Fruit fly (Drosophila melanogaster): ENCODE results near the gene hyx.

hyx gene

DNA sequence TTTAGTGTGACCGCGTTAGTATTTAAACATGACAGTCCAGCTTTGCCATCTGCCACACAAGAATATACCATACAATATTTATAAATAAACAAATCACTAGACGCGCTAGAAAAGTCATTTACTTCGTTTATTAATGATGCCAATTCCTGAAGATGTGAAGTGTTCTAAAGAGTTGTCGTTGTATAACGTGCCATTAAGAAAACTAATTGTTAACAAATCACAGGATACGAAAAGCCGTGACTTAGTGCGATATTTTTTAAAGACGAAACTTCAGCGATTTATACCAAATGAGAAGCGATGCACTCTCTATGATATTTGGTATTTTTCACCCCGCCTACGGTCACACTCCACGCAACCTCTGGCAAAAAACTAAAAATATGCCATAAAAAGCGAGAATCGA lies 888 bp downstream of the hyx start, which contains the start of gene neur (continued):
- TF ChIP-seq sim (GFP tag; IDR thresholded peaks at IDR 0.05): no peak
- peak; percentile 97 for TF ChIP-seq Ets97D (GFP tag; optimal IDR thresholded peaks at IDR 0.05)
- TF ChIP-seq rib (GFP tag; IDR thresholded peaks at IDR 0.05): no peak
- TF ChIP-seq sug (tag; optimal IDR thresholded peaks at IDR 0.05): peak; percentile 59
- TF ChIP-seq chinmo (GFP tag; IDR thresholded peaks at IDR 0.05; ENCODE audit: partially characterized antibody): 0 out of 4 replicates have a peak, but pooled peaks have one; percentile 66
- no peak for TF ChIP-seq ATbp (GFP tag; optimal IDR thresholded peaks at IDR 0.05)
- TF ChIP-seq Mes4 (GFP tag; optimal IDR thresholded peaks at IDR 0.05): peak; percentile 26
- peak; percentile 9 for TF ChIP-seq nerfin-1 (tag; optimal IDR thresholded peaks at IDR 0.05)
- TF ChIP-seq CG34224 (GFP tag; IDR thresholded peaks at IDR 0.05; ENCODE audit: partially characterized antibody): peak; percentile 59
- peak; percentile 14 to 29 for TF ChIP-seq dpn (GFP tag; optimal IDR thresholded peaks at IDR 0.05)
- no peak for TF ChIP-seq seq (GFP tag; IDR thresholded peaks at IDR 0.05)
- peak; percentile 38 for TF ChIP-seq CG17186 (GFP tag; optimal IDR thresholded peaks at IDR 0.05)
- TF ChIP-seq CG9727 (GFP tag; optimal IDR thresholded peaks at IDR 0.05): peak; percentile 69
- TF ChIP-seq CG3163 (GFP tag; optimal IDR thresholded peaks at IDR 0.05): peak; percentile 18
- TF ChIP-seq CG2116 (GFP tag; optimal IDR thresholded peaks at IDR 0.05): peak; percentile 54
- TF ChIP-seq knrl (GFP tag; IDR thresholded peaks at IDR 0.05; ENCODE audit: partially characterized antibody): peak; percentile 82
- peak; percentile 57 for TF ChIP-seq MBD-R2 (GFP tag; IDR thresholded peaks at IDR 0.05)
- peak; percentile 77 for TF ChIP-seq pzg (GFP tag; optimal IDR thresholded peaks at IDR 0.05)
- TF ChIP-seq stc (GFP tag; IDR thresholded peaks at IDR 0.05): no peak
- no peak for TF ChIP-seq CG14050 (GFP tag; IDR thresholded peaks at IDR 0.05)
- TF ChIP-seq CG34376 (GFP tag; optimal IDR thresholded peaks at IDR 0.05): peak; percentile 19
- TF ChIP-seq CG8924 (tag; optimal IDR thresholded peaks at IDR 0.05): peak; percentile 44
- TF ChIP-seq insv (GFP tag; optimal IDR thresholded peaks at IDR 0.05): peak in 1 of 2 experiments; percentile 22
- 0 out of 2 replicates have a peak, but pooled peaks have one; percentile 18 for TF ChIP-seq hbn (GFP tag; IDR thresholded peaks at IDR 0.05; ENCODE audit: partially characterized antibody)
- TF ChIP-seq zen2 (GFP tag; IDR thresholded peaks at IDR 0.05; ENCODE audit: partially characterized antibody): peak; percentile 56; the same call in 1 of the 3 replicates
- TF ChIP-seq lab (GFP tag; optimal IDR thresholded peaks at IDR 0.05): peak; percentile 18
- no peak for TF ChIP-seq CG4360 (GFP tag; IDR thresholded peaks at IDR 0.05)
- TF ChIP-seq dmrt11E (tag; optimal IDR thresholded peaks at IDR 0.05): peak; percentile 22
- TF ChIP-seq CG5245 (GFP tag; optimal IDR thresholded peaks at IDR 0.05): no peak
- TF ChIP-seq CG30403 (GFP tag; optimal IDR thresholded peaks at IDR 0.05): peak; percentile 26
- no peak for TF ChIP-seq crc (GFP tag; optimal IDR thresholded peaks at IDR 0.05)
- TF ChIP-seq amos (GFP tag; IDR thresholded peaks at IDR 0.05; ENCODE audit: partially characterized antibody): peak; percentile 77
- 0 out of 2 replicates have a peak, but pooled peaks have one; percentile 13 for TF ChIP-seq E2f2 (GFP tag; IDR thresholded peaks at IDR 0.05)
- TF ChIP-seq her (GFP tag; optimal IDR thresholded peaks at IDR 0.05): no peak
- TF ChIP-seq tll (GFP tag; optimal IDR thresholded peaks at IDR 0.05): peak; percentile 18 to 41
- no peak for TF ChIP-seq Hand (GFP tag; optimal IDR thresholded peaks at IDR 0.05)
- TF ChIP-seq Lim3 (GFP tag; IDR thresholded peaks at IDR 0.05): no peak
- TF ChIP-seq CG7786 (GFP tag; optimal IDR thresholded peaks at IDR 0.05): no peak
- peak; percentile 13 for TF ChIP-seq jumu (GFP tag; optimal IDR thresholded peaks at IDR 0.05)
- TF ChIP-seq CTCF (GFP tag; optimal IDR thresholded peaks at IDR 0.05): peak; percentile 7
- TF ChIP-seq BEAF-32 (GFP tag; optimal IDR thresholded peaks at IDR 0.05): peak; percentile 91
- no peak for TF ChIP-seq tup (GFP tag; optimal IDR thresholded peaks at IDR 0.05)
- peak; percentile 4 for TF ChIP-seq BtbVII (GFP tag; optimal IDR thresholded peaks at IDR 0.05)
- peak; percentile 23 for TF ChIP-seq CG13424 (tag; optimal IDR thresholded peaks at IDR 0.05)
- TF ChIP-seq CoRest (tag; optimal IDR thresholded peaks at IDR 0.05): peak; percentile 75
- TF ChIP-seq maf-S (GFP tag; optimal IDR thresholded peaks at IDR 0.05): no peak
- TF ChIP-seq zfh2 (GFP tag; optimal IDR thresholded peaks at IDR 0.05): peak; percentile 18
- peak; percentile 38 for TF ChIP-seq CG9817 (tag; optimal IDR thresholded peaks at IDR 0.05)
- TF ChIP-seq CrebB (tag; optimal IDR thresholded peaks at IDR 0.05): peak; percentile 18
- peak; percentile 27 for TF ChIP-seq chn (GFP tag; optimal IDR thresholded peaks at IDR 0.05)
